Worm (Caenorhabditis elegans): ENCODE results near the gene pisy-1.
"Not testable (repeated sequence)": the region's sequence is repeated elsewhere in the genome, so short reads cannot be mapped to it uniquely, and the experiment has no call there.

pisy-1 gene

DNA sequence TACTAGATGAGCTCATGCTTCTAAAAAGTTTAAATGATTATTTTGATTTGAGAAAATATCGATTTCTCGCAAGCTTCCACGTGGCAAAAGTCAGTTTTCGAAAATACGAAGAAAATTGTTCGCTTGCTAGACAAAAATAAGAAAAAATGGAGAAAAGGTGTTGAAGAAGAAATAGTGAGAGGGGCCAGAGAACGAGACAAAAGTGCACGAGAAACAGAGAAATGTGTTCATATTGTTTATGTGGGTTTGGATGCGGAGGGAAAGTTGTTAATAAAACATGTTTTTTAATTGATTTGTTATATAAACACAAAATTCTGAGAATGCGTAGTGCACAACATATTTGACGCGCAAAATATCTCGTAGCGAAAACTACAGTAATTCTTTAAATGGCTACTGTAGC, 47.3 kb upstream of the pisy-1 start, which contains the start of gene Y46G5A.15:
TSS of gene Y46G5A.15 (minus strand) at position 26 of the 400 bp plus-strand sequence.
- TF ChIP-seq hmg-1.2 (GFP tag; IDR thresholded peaks at IDR 0.05) (0 out of 2 replicates have a peak, but pooled peaks have one; percentile 17), nhr-27 (tag; optimal IDR thresholded peaks at IDR 0.05) (no peak)

DNA sequence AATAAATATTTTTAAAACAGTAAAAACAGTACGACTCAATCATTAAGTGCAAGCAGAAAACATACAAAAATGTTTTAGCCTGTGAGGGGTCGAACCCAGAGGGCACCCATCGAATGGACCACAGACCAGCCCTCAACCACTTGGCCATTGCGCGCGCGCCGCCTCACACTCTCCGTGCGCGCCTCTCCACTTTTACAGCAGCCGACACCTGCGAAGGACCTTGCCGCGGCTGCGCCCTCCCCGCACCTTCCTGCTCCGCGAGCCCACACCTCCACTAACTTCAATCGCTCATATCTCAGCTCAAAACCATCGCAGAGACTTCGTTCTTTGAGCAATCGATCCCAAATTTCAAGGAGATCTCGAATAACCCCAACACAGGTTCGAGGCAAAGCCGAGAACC, 40.2 kb upstream of the pisy-1 start:
- TF ChIP-seq ekl-4 (GFP tag; IDR thresholded peaks at IDR 0.05) (peak; percentile 71; the same call in 1 of the 2 replicates), xnd-1 (tag; optimal IDR thresholded peaks at IDR 0.05) (peak; percentile 22), mcd-1 (GFP tag; IDR thresholded peaks at IDR 0.05) (peak; percentile 91), egrh-3 (GFP tag; IDR thresholded peaks at IDR 0.05) (peak; percentile 98), aptf-2 (GFP tag; conservative IDR thresholded peaks at IDR 0.05) (0 out of 2 replicates have a peak, but pooled peaks have one; percentile 22), hmg-1.2 (GFP tag; IDR thresholded peaks at IDR 0.05) (peak; percentile 52; the same call in 1 of the 2 replicates), attf-3 (GFP tag; conservative IDR thresholded peaks at IDR 0.05) (peak; percentile 64; the same call in 1 of the 2 replicates), Y53F4B.3 (GFP tag; IDR thresholded peaks at IDR 0.05) (peak; percentile 55; the same call in 1 of the 2 replicates), snpc-3.4 (tag; optimal IDR thresholded peaks at IDR 0.05) (peak; percentile 80), Y53G8AR.9 (GFP tag; conservative IDR thresholded peaks at IDR 0.05) (peak; percentile 74; the same call in 1 of the 2 replicates), rcor-1 (GFP tag; IDR thresholded peaks at IDR 0.05) (peak; percentile 89), Y95B8A.8 (GFP tag; IDR thresholded peaks at IDR 0.05) (peak; percentile 56; the same call in 1 of the 2 replicates), F33H1.4 (GFP tag; IDR thresholded peaks at IDR 0.05) (peak; percentile 75), ceh-100 (GFP tag; IDR thresholded peaks at IDR 0.05) (0 out of 2 replicates have a peak, but pooled peaks have one; percentile 33), lsl-1 (GFP tag; optimal IDR thresholded peaks at IDR 0.05) (peak; percentile 64), F39B2.1 (GFP tag; IDR thresholded peaks at IDR 0.05) (0 out of 2 replicates have a peak, but pooled peaks have one; percentile 45), cebp-1 (tag; optimal IDR thresholded peaks at IDR 0.05) (peak; percentile 21), ztf-28 (GFP tag; IDR thresholded peaks at IDR 0.05) (peak; percentile 87; the same call in 1 of the 2 replicates), bed-2 (GFP tag; IDR thresholded peaks at IDR 0.05) (peak; percentile 78; the same call in 1 of the 2 replicates), snpc-4 (GFP tag; optimal IDR thresholded peaks at IDR 0.05) (peak; percentile 94), snpc-4 (tag; optimal IDR thresholded peaks at IDR 0.05) (peak; percentile 96 to 98 (median 97)), madf-8 (GFP tag; conservative IDR thresholded peaks at IDR 0.05) (peak; percentile 47), attf-6 (GFP tag; IDR thresholded peaks at IDR 0.05) (peak; percentile 80), ceh-91 (GFP tag; IDR thresholded peaks at IDR 0.05) (peak; percentile 69), hsf-1 (GFP tag; IDR thresholded peaks at IDR 0.05) (peak; percentile 70), pbrm-1 (GFP tag; IDR thresholded peaks at IDR 0.05) (peak; percentile 99), madf-3 (GFP tag; IDR thresholded peaks at IDR 0.05) (0 out of 2 replicates have a peak, but pooled peaks have one; percentile 38), snpc-1.1 (tag; optimal IDR thresholded peaks at IDR 0.05; ENCODE audit: insufficient read depth) (peak; percentile 94), dox-1 (GFP tag; IDR thresholded peaks at IDR 0.05) (peak; percentile 91), lin-40 (tag; optimal IDR thresholded peaks at IDR 0.05) (peak; percentile 34), chd-7 (tag; optimal IDR thresholded peaks at IDR 0.05) (peak; percentile 12), him-1 (tag; optimal IDR thresholded peaks at IDR 0.05) (peak; percentile 81), lin-26 (GFP tag; IDR thresholded peaks at IDR 0.05) (peak; percentile 100), B0019.2 (GFP tag; conservative IDR thresholded peaks at IDR 0.05) (0 out of 2 replicates have a peak, but pooled peaks have one; percentile 32), hmg-20 (GFP tag; IDR thresholded peaks at IDR 0.05) (peak; percentile 53; the same call in 1 of the 2 replicates), lir-1 (GFP tag; conservative IDR thresholded peaks at IDR 0.05) (peak; percentile 64; the same call in 1 of the 2 replicates), lin-54 (GFP tag; optimal IDR thresholded peaks at IDR 0.05) (peak; percentile 60), lag-1 (GFP tag; IDR thresholded peaks at IDR 0.05) (0 out of 2 replicates have a peak, but pooled peaks have one; percentile 41), Y79H2A.3 (GFP tag; conservative IDR thresholded peaks at IDR 0.05) (peak; percentile 50; the same call in 1 of the 2 replicates), madf-6 (GFP tag; IDR thresholded peaks at IDR 0.05) (peak; percentile 84), tbp1 (GFP tag; optimal IDR thresholded peaks at IDR 0.05) (peak; percentile 78), D2030.7 (GFP tag; IDR thresholded peaks at IDR 0.05) (peak; percentile 94)
- TF ChIP-seq cebp-1 (GFP tag; IDR thresholded peaks at IDR 0.05), result not testable (repeated sequence)

Measured in whole organism, young adult.